Fruit fly (Drosophila melanogaster) Kc167 (cell line): ENCODE results near the gene CG33116.

ENCODE experiments used
- Myc ChIP-seq: fragments of >200 bp; optimal IDR thresholded peaks from 2 replicates; lab custom pipeline; 2017; ENCODE audit warnings: missing external identifiers
- h ChIP-seq: fragments of >200 bp; optimal IDR thresholded peaks from 3 replicates; lab custom pipeline; 2018; ENCODE audit warnings: missing external identifiers
- insv ChIP-seq: fragments of >200 bp; optimal IDR thresholded peaks from 3 replicates; lab custom pipeline; 2018; ENCODE audit warnings: missing external identifiers
- psq ChIP-seq: fragments of >200 bp; optimal IDR thresholded peaks from 2 replicates; lab custom pipeline; 2017; ENCODE audit warnings: missing external identifiers

- no peak for TF ChIP-seq h
- TF ChIP-seq psq (lab: Kevin White, UChicago), result no peak
- TF ChIP-seq Myc (lab: Kevin White, UChicago), result no peak
- TF ChIP-seq insv (lab: Kevin White, UChicago), result no peak
Measured at dm6 chr2L:19533247-19533646, at the start of gene CG33116.
